Worm (Caenorhabditis elegans) whole organism, L3 larva: ENCODE measurements around the gene Y54G2A.38.
"Not testable (repeated sequence)": the region's sequence is repeated elsewhere in the genome, so short reads cannot be mapped to it uniquely, and the experiment has no call there.

Experiments used
- R02D3.7 ChIP-seq: fragments of 150-350 bp; optimal IDR thresholded peaks from 2 replicates; lab custom pipeline; 2014; ENCODE audit warnings: missing biosample characterization, missing genetic modification characterization
- ZK546.5 ChIP-seq: sonication (generic microtip); optimal IDR thresholded peaks from 2 replicates; lab custom pipeline; 2017; ENCODE audit warnings: missing biosample characterization, missing genetic modification characterization
- aly-2 ChIP-seq: fragments of 150-350 bp; optimal IDR thresholded peaks from 2 replicates; lab custom pipeline; 2014; ENCODE audit warnings: missing biosample characterization, missing genetic modification characterization
- ceh-16 ChIP-seq: sonication (generic microtip); optimal IDR thresholded peaks from 2 replicates; lab custom pipeline; 2017; ENCODE audit warnings: missing biosample characterization, missing genetic modification characterization
- ceh-28 ChIP-seq: fragments of 150-350 bp; optimal IDR thresholded peaks from 2 replicates; lab custom pipeline; 2014; ENCODE audit warnings: missing biosample characterization, missing genetic modification reagents, missing genetic modification characterization
- ceh-82 ChIP-seq: fragments of 150-350 bp; optimal IDR thresholded peaks from 2 replicates; lab custom pipeline; 2014; ENCODE audit warnings: missing biosample characterization, missing genetic modification characterization
- egl-27 ChIP-seq: sonication (generic microtip); optimal IDR thresholded peaks from 4 replicates; lab custom pipeline; 2017; ENCODE audit warnings: missing biosample characterization, missing genetic modification reagents, missing genetic modification characterization
- elt-1 ChIP-seq: fragments of 150-350 bp; optimal IDR thresholded peaks from 2 replicates; lab custom pipeline; 2014; ENCODE audit warnings: missing biosample characterization, missing genetic modification characterization
- elt-2 ChIP-seq: sonication (generic microtip); optimal IDR thresholded peaks from 2 replicates; lab custom pipeline; 2016; ENCODE audit warnings: missing genetic modification reagents, mild to moderate bottlenecking, missing genetic modification characterization, missing compliant biosample characterization
- elt-3 ChIP-seq, 3 experiments: fragments of 150-350 bp in 1 of 3; sonication (generic microtip) in 2 of 3; optimal IDR thresholded peaks; 2 replicates in 2 of 3; 4 replicates in 1 of 3; lab custom pipeline; 2014 to 2017; ENCODE audit warnings: missing biosample characterization in 3 of 3, missing genetic modification characterization in 3 of 3
- eor-1 ChIP-seq, 2 experiments: fragments of 150-350 bp; optimal IDR thresholded peaks; 2 replicates each; lab custom pipeline; 2014 to 2018; ENCODE audit warnings: missing biosample characterization in 2 of 2, missing genetic modification characterization in 2 of 2
- jun-1 ChIP-seq: fragments of 150-350 bp; optimal IDR thresholded peaks from 2 replicates; lab custom pipeline; 2014; ENCODE audit warnings: missing biosample characterization, missing genetic modification reagents, missing genetic modification characterization
- lin-15B ChIP-seq: fragments of 150-350 bp; optimal IDR thresholded peaks from 2 replicates; lab custom pipeline; 2014; ENCODE audit warnings: missing biosample characterization, missing genetic modification characterization
- lsy-12 ChIP-seq: sonication (generic microtip); optimal IDR thresholded peaks from 2 replicates; lab custom pipeline; 2016; ENCODE audit warnings: mild to moderate bottlenecking, missing genetic modification characterization, missing compliant biosample characterization
- nfya-1 ChIP-seq: sonication (generic microtip); optimal IDR thresholded peaks from 2 replicates; lab custom pipeline; 2017; ENCODE audit warnings: missing genetic modification characterization, mild to moderate bottlenecking, missing compliant biosample characterization, antibody characterized with exemption, moderate library complexity; ENCODE audit not compliant: insufficient read depth
- nhr-11 ChIP-seq: fragments of 150-350 bp; optimal IDR thresholded peaks from 2 replicates; lab custom pipeline; 2014; ENCODE audit warnings: missing biosample characterization, missing genetic modification characterization
- nhr-23 ChIP-seq: fragments of 150-350 bp; optimal IDR thresholded peaks from 2 replicates; lab custom pipeline; 2014; ENCODE audit warnings: missing biosample characterization, missing genetic modification reagents, missing genetic modification characterization
- nhr-25 ChIP-seq: sonication (generic microtip); optimal IDR thresholded peaks from 2 replicates; lab custom pipeline; 2017; ENCODE audit warnings: missing biosample characterization, missing genetic modification characterization
- nhr-28 ChIP-seq: fragments of 150-350 bp; optimal IDR thresholded peaks from 2 replicates; lab custom pipeline; 2014; ENCODE audit warnings: missing biosample characterization, missing genetic modification characterization
- nhr-43 ChIP-seq: sonication (generic microtip); optimal IDR thresholded peaks from 2 replicates; lab custom pipeline; 2016; ENCODE audit warnings: mild to moderate bottlenecking, missing genetic modification characterization, missing compliant biosample characterization; ENCODE audit not compliant: poor library complexity, severe bottlenecking
- nhr-77 ChIP-seq: fragments of 150-350 bp; optimal IDR thresholded peaks from 2 replicates; lab custom pipeline; 2014; ENCODE audit warnings: missing biosample characterization, missing genetic modification characterization
- pha-4 ChIP-seq: fragments of 150-350 bp; optimal IDR thresholded peaks from 2 replicates; lab custom pipeline; 2014; ENCODE audit warnings: missing biosample characterization, missing genetic modification reagents, missing genetic modification characterization
- pqm-1 ChIP-seq: fragments of 150-350 bp; optimal IDR thresholded peaks from 2 replicates; lab custom pipeline; 2017; ENCODE audit warnings: missing biosample characterization, missing genetic modification characterization, inconsistent platforms
- sea-2 ChIP-seq: fragments of 150-350 bp; sonication (generic microtip); optimal IDR thresholded peaks from 4 replicates; lab custom pipeline; 2014; ENCODE audit warnings: missing biosample characterization, missing genetic modification reagents, missing genetic modification characterization
- skn-1 ChIP-seq: fragments of 150-350 bp; optimal IDR thresholded peaks from 2 replicates; lab custom pipeline; 2014; ENCODE audit warnings: missing biosample characterization, missing genetic modification characterization
- unc-39 ChIP-seq: sonication (generic microtip); optimal IDR thresholded peaks from 4 replicates; lab custom pipeline; 2017; ENCODE audit warnings: missing biosample characterization, missing genetic modification characterization
- unc-62 ChIP-seq: fragments of 150-350 bp; sonication (generic microtip); optimal IDR thresholded peaks from 4 replicates; lab custom pipeline; 2014; ENCODE audit warnings: missing biosample characterization, missing genetic modification reagents, missing genetic modification characterization
- zag-1 ChIP-seq: fragments of 150-350 bp; optimal IDR thresholded peaks from 2 replicates; lab custom pipeline; 2014; ENCODE audit warnings: missing biosample characterization, missing genetic modification characterization

The Y54G2A.38 gene

ce11 chrIV:2785057-2785456 is 25.8 kb downstream of the Y54G2A.38 start:
- no peak for TF ChIP-seq egl-27 (tag; lab: Kevin White, UChicago)
- TF ChIP-seq elt-2 (tag; lab: Kevin White, UChicago) = peak; percentile 25
- peak; percentile 82 for TF ChIP-seq pha-4 (tag; lab: Kevin White, UChicago)
- peak; percentile 40 for TF ChIP-seq nhr-23 (tag; lab: Kevin White, UChicago)
- no peak for TF ChIP-seq ceh-82 (tag; lab: Kevin White, UChicago)
- peak; percentile 40 for TF ChIP-seq lin-15B
- peak; percentile 6 for TF ChIP-seq ceh-28 (tag; lab: Kevin White, UChicago)
- no peak for TF ChIP-seq nhr-77 (tag; lab: Kevin White, UChicago)
- TF ChIP-seq nhr-25 = no peak
- no peak for TF ChIP-seq zag-1 (tag; lab: Kevin White, UChicago)
- peak; percentile 45 for TF ChIP-seq nfya-1 (tag; lab: Kevin White, UChicago)

- not testable (repeated sequence) for TF ChIP-seq jun-1, nhr-28, elt-1 (tag; lab: Kevin White, UChicago)
These were observed 29.1 kb downstream of the Y54G2A.38 start, which contains the start of gene atln-1 for ce11 chrIV:2788389-2788788. Gene atln-1, plus strand, starts transcription at chrIV:2788689.

ce11 chrIV:2793956-2794355 is 34.7 kb downstream of the Y54G2A.38 start:
- TF ChIP-seq zag-1 (tag; lab: Kevin White, UChicago) (no peak), nfya-1 (tag; lab: Kevin White, UChicago) (peak; percentile 88)

ce11 chrIV:2798339-2798738 is 39.1 kb downstream of the Y54G2A.38 start, which contains the start of gene Y54G2A.52:
Gene Y54G2A.52, minus strand, starts transcription at chrIV:2798686.
- TF ChIP-seq nhr-11 (tag; lab: Kevin White, UChicago) (no peak), elt-2 (tag; lab: Kevin White, UChicago) (peak; percentile 82), skn-1 (tag; lab: Kevin White, UChicago) (peak; percentile 35), ceh-16 (tag; lab: Kevin White, UChicago) (no peak), unc-62 (no peak), pha-4 (tag; lab: Kevin White, UChicago) (peak; percentile 84), pqm-1 (tag; lab: Kevin White, UChicago) (peak; percentile 74), egl-27 (tag; lab: Kevin White, UChicago) (no peak), unc-39 (tag; lab: Kevin White, UChicago) (no peak), nhr-23 (tag; lab: Kevin White, UChicago) (no peak)
- TF ChIP-seq, all 47 proteins: peak for 4

DNA sequence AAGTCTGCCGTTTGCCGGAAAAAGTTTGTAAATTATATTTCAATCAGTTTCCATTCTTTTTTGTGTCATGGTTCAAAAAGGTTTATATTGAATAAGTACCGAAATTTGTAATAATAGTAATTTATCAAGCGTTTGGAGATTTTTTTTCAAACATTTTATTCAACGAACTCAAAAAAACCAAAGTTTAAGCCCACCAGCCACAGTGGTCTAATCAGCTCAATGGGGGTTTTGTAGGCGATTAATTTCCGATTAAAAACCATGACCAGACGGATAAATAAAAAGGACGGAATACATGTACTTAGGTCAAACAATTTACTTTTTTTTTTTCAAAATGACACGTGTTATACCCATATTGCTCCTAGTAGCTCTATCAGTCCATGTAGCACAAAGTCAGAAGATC is 40.1 kb downstream of the Y54G2A.38 start, which contains the start of gene Y54G2A.10:
Gene Y54G2A.10, plus strand, starts transcription at position 301 of the 400 bp plus-strand sequence.
- TF ChIP-seq ZK546.5 (tag; lab: Kevin White, UChicago) (no peak), nhr-77 (tag; lab: Kevin White, UChicago) (no peak)
- TF ChIP-seq, all 47 proteins: peak for 0

DNA sequence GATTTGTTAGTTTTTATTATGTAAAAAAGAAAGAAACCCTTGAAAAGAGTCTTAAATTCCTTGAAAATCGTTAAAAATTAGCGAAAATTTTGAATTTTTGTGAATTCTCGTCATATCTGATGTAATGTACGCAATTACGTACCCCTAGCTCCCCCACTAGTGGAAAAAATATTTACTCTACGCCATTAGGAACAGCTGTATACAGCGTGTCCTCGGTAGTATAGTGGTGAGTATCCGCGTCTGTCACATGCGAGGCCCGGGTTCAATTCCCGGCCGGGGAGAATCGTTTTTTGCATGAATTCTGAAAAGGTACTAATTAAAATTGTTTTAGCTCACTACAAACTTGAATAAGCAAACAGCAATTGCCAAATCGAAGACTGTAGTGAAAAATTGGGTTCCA is 40.6 kb downstream of the Y54G2A.38 start:
- TF ChIP-seq ceh-28 (tag; lab: Kevin White, UChicago) (no peak), aly-2 (tag; lab: Kevin White, UChicago) (no peak), unc-39 (tag; lab: Kevin White, UChicago) (no peak), lin-15B (no peak), unc-62 (no peak), nhr-25 (no peak), R02D3.7 (tag; lab: Kevin White, UChicago) (no peak), nhr-11 (tag; lab: Kevin White, UChicago) (no peak), elt-3 (tag; optimal IDR thresholded peaks at IDR 0.05; lab: Kevin White, UChicago) (no peak), sea-2 (no peak), ZK546.5 (tag; lab: Kevin White, UChicago) (no peak), nhr-43 (tag; lab: Kevin White, UChicago) (no peak), lsy-12 (tag; lab: Kevin White, UChicago) (no peak), ceh-16 (tag; lab: Kevin White, UChicago) (no peak), eor-1 (tag; optimal IDR thresholded peaks at IDR 0.05; lab: Kevin White, UChicago) (no peak)
